Worm (Caenorhabditis elegans): ENCODE results near the gene gln-1.

gln-1 gene

ce11 chrX:6041995-6042481, 16.0 kb upstream of the gln-1 start (continued):
- TF ChIP-seq ctbp-1 (GFP tag; IDR thresholded peaks at IDR 0.05): peak; percentile 41; the same call in 1 of the 2 replicates
- no peak for TF ChIP-seq zfp-3 (GFP tag; conservative IDR thresholded peaks at IDR 0.05)
- TF ChIP-seq hmg-1.1 (GFP tag; IDR thresholded peaks at IDR 0.05): peak; percentile 42
- peak; percentile 86 for TF ChIP-seq mep-1 (tag; optimal IDR thresholded peaks at IDR 0.05)
- no peak for TF ChIP-seq nhr-41 (GFP tag; IDR thresholded peaks at IDR 0.05)
- TF ChIP-seq dmd-8 (GFP tag; IDR thresholded peaks at IDR 0.05): no peak
- TF ChIP-seq nhr-10 (tag; optimal IDR thresholded peaks at IDR 0.05): peak; percentile 75
- peak in 1 of 2 experiments; percentile 10 for TF ChIP-seq unc-62 (GFP tag; optimal IDR thresholded peaks at IDR 0.05 in 1 of 2)
- no peak for TF ChIP-seq unc-62 (tag; optimal IDR thresholded peaks at IDR 0.05)
- TF ChIP-seq ceh-62 (tag; optimal IDR thresholded peaks at IDR 0.05): no peak
- no peak for TF ChIP-seq madf-9 (GFP tag; conservative IDR thresholded peaks at IDR 0.05)
- TF ChIP-seq ceh-20 (GFP tag; IDR thresholded peaks at IDR 0.05): 0 out of 2 replicates have a peak, but pooled peaks have one; percentile 24
- peak; percentile 93 for TF ChIP-seq nhr-28 (tag; optimal IDR thresholded peaks at IDR 0.05)
- TF ChIP-seq lin-15B (tag; optimal IDR thresholded peaks at IDR 0.05): no peak
- TF ChIP-seq aha-1 (tag): peak; percentile 10
- 0 out of 2 replicates have a peak, but pooled peaks have one; percentile 47 for TF ChIP-seq tra-1 (GFP tag; IDR thresholded peaks at IDR 0.05)
- no peak for TF ChIP-seq F49E8.2 (tag; optimal IDR thresholded peaks at IDR 0.05; ENCODE audit: borderline replicate concordance)
- no peak for TF ChIP-seq ceh-28 (tag; optimal IDR thresholded peaks at IDR 0.05)
- TF ChIP-seq hlh-11 (tag; optimal IDR thresholded peaks at IDR 0.05): peak; percentile 94
- TF ChIP-seq spr-1 (tag; optimal IDR thresholded peaks at IDR 0.05): no peak
- TF ChIP-seq cey-2 (tag; optimal IDR thresholded peaks at IDR 0.05; ENCODE audit: borderline replicate concordance, insufficient read depth): no peak
- TF ChIP-seq set-16 (GFP tag; IDR thresholded peaks at IDR 0.05): 0 out of 2 replicates have a peak, but pooled peaks have one; percentile 31
- TF ChIP-seq mdt-29 (GFP tag; IDR thresholded peaks at IDR 0.05): peak; percentile 52; the same call in 1 of the 2 replicates
- no peak for TF ChIP-seq ztf-11 (tag; optimal IDR thresholded peaks at IDR 0.05)
- no peak for TF ChIP-seq egl-43 (GFP tag; IDR thresholded peaks at IDR 0.05)
- TF ChIP-seq gei-8 (GFP tag; optimal IDR thresholded peaks at IDR 0.05): peak; percentile 39
- peak; percentile 39 for TF ChIP-seq lin-13 (GFP tag; optimal IDR thresholded peaks at IDR 0.05)
- TF ChIP-seq nhr-102 (tag; optimal IDR thresholded peaks at IDR 0.05): peak; percentile 41
- peak; percentile 23 to 82 for TF ChIP-seq daf-16 (GFP tag; optimal IDR thresholded peaks at IDR 0.05)
- TF ChIP-seq daf-16 (tag; optimal IDR thresholded peaks at IDR 0.05): peak; percentile 97
- TF ChIP-seq rbr-2 (tag; optimal IDR thresholded peaks at IDR 0.05): peak; percentile 40
- TF ChIP-seq saeg-2 (GFP tag; IDR thresholded peaks at IDR 0.05): 0 out of 2 replicates have a peak, but pooled peaks have one; percentile 23

ce11 chrX:6043283-6043682, 14.8 kb upstream of the gln-1 start:
- TF ChIP-seq lir-3 (tag; optimal IDR thresholded peaks at IDR 0.05) (no peak), nhr-6 (tag; optimal IDR thresholded peaks at IDR 0.05) (peak; percentile 45), aha-1 (tag) (peak; percentile 86), unc-130 (GFP tag; optimal IDR thresholded peaks at IDR 0.05) (no peak), vab-7 (GFP tag; IDR thresholded peaks at IDR 0.05) (no peak), daf-8 (GFP tag; IDR thresholded peaks at IDR 0.05) (no peak), ces-1 (GFP tag; optimal IDR thresholded peaks at IDR 0.05) (no peak), ceh-82 (tag; optimal IDR thresholded peaks at IDR 0.05) (no peak), unc-39 (tag; optimal IDR thresholded peaks at IDR 0.05) (no peak), daf-16 (GFP tag; optimal IDR thresholded peaks at IDR 0.05) (no peak), daf-16 (tag; optimal IDR thresholded peaks at IDR 0.05) (peak; percentile 74), unc-62 (GFP tag; optimal IDR thresholded peaks at IDR 0.05 in 1 of 2) (peak in 1 of 2 experiments; percentile 57), unc-62 (tag; optimal IDR thresholded peaks at IDR 0.05) (no peak), tra-1 (GFP tag; IDR thresholded peaks at IDR 0.05) (no peak), nhr-28 (tag; optimal IDR thresholded peaks at IDR 0.05) (peak; percentile 58), hif-1 (tag; optimal IDR thresholded peaks at IDR 0.05) (no peak)
